Worm (Caenorhabditis elegans) whole organism, L4 larva: ENCODE data around the gene BE10.4.

ENCODE experiments used
- D1046.2 ChIP-seq: fragments of 200-800 bp; sonication (Bioruptor generic); IDR thresholded peaks from 2 replicates; pipeline ENCODE4 v1.3.6; 2022; ENCODE audit warnings: missing genetic modification characterization, missing compliant biosample characterization
- F10B5.3 ChIP-seq: sonication (generic microtip); optimal IDR thresholded peaks from 2 replicates; lab custom pipeline; 2016; ENCODE audit warnings: mild to moderate bottlenecking, missing genetic modification characterization, missing compliant biosample characterization
- F37D6.2 ChIP-seq: sonication (generic microtip); optimal IDR thresholded peaks from 2 replicates; lab custom pipeline; 2016; ENCODE audit warnings: mild to moderate bottlenecking, missing genetic modification characterization, missing compliant biosample characterization
- F49E8.2 ChIP-seq: sonication (generic microtip); optimal IDR thresholded peaks from 2 replicates; lab custom pipeline; 2016; ENCODE audit warnings: missing compliant biosample characterization, mild to moderate bottlenecking, missing genetic modification characterization, borderline replicate concordance
- R02D3.7 ChIP-seq: fragments of 150-350 bp; sonication (generic microtip); optimal IDR thresholded peaks from 3 replicates; lab custom pipeline; 2014; ENCODE audit warnings: missing biosample characterization, missing genetic modification characterization
- T20F7.1 ChIP-seq: fragments of 200-800 bp; sonication (Bioruptor generic); optimal IDR thresholded peaks from 2 replicates; lab custom pipeline; 2018; ENCODE audit warnings: mild to moderate bottlenecking, missing genetic modification characterization, missing compliant biosample characterization
- Y48G9A.11 ChIP-seq: fragments of 200-800 bp; sonication (Bioruptor generic); IDR thresholded peaks from 2 replicates; pipeline ENCODE4 v1.3.6; 2022; ENCODE audit warnings: missing genetic modification reagents, missing genetic modification characterization, missing compliant biosample characterization
- aly-2 ChIP-seq: sonication (generic microtip); optimal IDR thresholded peaks from 2 replicates; lab custom pipeline; 2018; ENCODE audit warnings: missing biosample characterization, missing genetic modification characterization
- arid-1 ChIP-seq: fragments of 200-800 bp; sonication (Bioruptor generic); conservative IDR thresholded peaks from 2 replicates; pipeline ENCODE4 v1.3.6; 2022; ENCODE audit warnings: missing genetic modification reagents, missing genetic modification characterization, missing compliant biosample characterization
- ceh-62 ChIP-seq: sonication (generic microtip); optimal IDR thresholded peaks from 2 replicates; lab custom pipeline; 2017; ENCODE audit warnings: missing biosample characterization, missing genetic modification characterization
- ctbp-1 ChIP-seq: fragments of 200-800 bp; sonication (Bioruptor generic); IDR thresholded peaks from 2 replicates; pipeline ENCODE4 v1.3.6; 2022; ENCODE audit warnings: missing genetic modification reagents, missing genetic modification characterization, missing compliant biosample characterization
- daf-16 ChIP-seq, 3 experiments: sonication (generic microtip); optimal IDR thresholded peaks; 2 replicates each; lab custom pipeline; 2016 to 2017; ENCODE audit warnings: missing genetic modification characterization in 3 of 3, missing genetic modification reagents in 3 of 3, mild to moderate bottlenecking in 2 of 3, missing compliant biosample characterization in 2 of 3, missing biosample characterization in 1 of 3, moderate library complexity in 1 of 3
- daf-8 ChIP-seq: fragments of 200-800 bp; sonication (Bioruptor generic); IDR thresholded peaks from 2 replicates; pipeline ENCODE4 v1.3.6; 2022; ENCODE audit warnings: missing genetic modification characterization, missing compliant biosample characterization
- dmd-8 ChIP-seq: fragments of 200-800 bp; sonication (Bioruptor generic); IDR thresholded peaks from 2 replicates; pipeline ENCODE4 v1.3.6; 2022; ENCODE audit warnings: missing genetic modification characterization, missing compliant biosample characterization
- dve-1 ChIP-seq: sonication (generic microtip); optimal IDR thresholded peaks from 2 replicates; lab custom pipeline; 2017; ENCODE audit warnings: antibody characterized with exemption, mild to moderate bottlenecking, missing genetic modification characterization, missing compliant biosample characterization; ENCODE audit not compliant: insufficient read depth
- egl-43 ChIP-seq: fragments of 200-800 bp; sonication (Bioruptor generic); IDR thresholded peaks from 2 replicates; pipeline ENCODE4 v1.3.6; 2022; ENCODE audit warnings: missing genetic modification reagents, missing genetic modification characterization, missing compliant biosample characterization
- hmg-1.1 ChIP-seq: fragments of 200-800 bp; sonication (Bioruptor generic); IDR thresholded peaks from 2 replicates; pipeline ENCODE4 v1.3.6; 2022; ENCODE audit warnings: missing genetic modification reagents, missing genetic modification characterization, missing compliant biosample characterization
- jun-1 ChIP-seq: fragments of 150-350 bp; optimal IDR thresholded peaks from 2 replicates; lab custom pipeline; 2014; ENCODE audit warnings: missing biosample characterization, missing genetic modification reagents, missing genetic modification characterization
- lin-1 ChIP-seq: fragments of 200-800 bp; sonication (Bioruptor generic); IDR thresholded peaks from 2 replicates; pipeline ENCODE4 v1.3.6; 2022; ENCODE audit warnings: missing genetic modification reagents, missing genetic modification characterization, missing compliant biosample characterization
- lin-15B ChIP-seq: fragments of 150-350 bp; sonication (generic microtip); optimal IDR thresholded peaks from 3 replicates; lab custom pipeline; 2014; ENCODE audit warnings: missing biosample characterization, missing genetic modification characterization
- lin-38 ChIP-seq: fragments of 200-800 bp; sonication (Bioruptor generic); IDR thresholded peaks from 2 replicates; pipeline ENCODE4 v1.3.6; 2022; ENCODE audit warnings: missing genetic modification reagents, missing genetic modification characterization, missing compliant biosample characterization
- lsy-2 ChIP-seq, 2 experiments: fragments of 150-350 bp in 1 of 2; sonication (generic microtip) in 1 of 2; optimal IDR thresholded peaks; 2 replicates each; lab custom pipeline; 2014 to 2017; ENCODE audit warnings: missing biosample characterization in 2 of 2, missing genetic modification characterization in 2 of 2
- mdl-1 ChIP-seq, 2 experiments: fragments of 150-350 bp in 1 of 2; sonication (generic microtip) in 1 of 2; optimal IDR thresholded peaks; 2 replicates each; lab custom pipeline; 2014 to 2017; ENCODE audit warnings: missing biosample characterization in 2 of 2, missing genetic modification characterization in 2 of 2
- mep-1 ChIP-seq: fragments of 150-350 bp; sonication (generic microtip); optimal IDR thresholded peaks from 3 replicates; lab custom pipeline; 2014; ENCODE audit warnings: missing biosample characterization, missing genetic modification characterization
- mes-2 ChIP-seq: sonication (generic microtip); optimal IDR thresholded peaks from 2 replicates; lab custom pipeline; 2016; ENCODE audit warnings: missing genotype, mild to moderate bottlenecking, missing genetic modification characterization, missing compliant biosample characterization; ENCODE audit not compliant: poor library complexity, severe bottlenecking
- mxl-3 ChIP-seq: fragments of 200-800 bp; sonication (Bioruptor generic); optimal IDR thresholded peaks from 2 replicates; lab custom pipeline; 2018; ENCODE audit warnings: mild to moderate bottlenecking, missing genetic modification characterization, missing compliant biosample characterization
- nhr-10 ChIP-seq: fragments of 150-350 bp; optimal IDR thresholded peaks from 2 replicates; lab custom pipeline; 2014; ENCODE audit warnings: missing biosample characterization, missing genetic modification characterization
- nhr-11 ChIP-seq: fragments of 150-350 bp; optimal IDR thresholded peaks from 2 replicates; lab custom pipeline; 2014; ENCODE audit warnings: missing biosample characterization, missing genetic modification characterization
- nhr-111 ChIP-seq: fragments of 200-800 bp; sonication (Bioruptor generic); optimal IDR thresholded peaks from 2 replicates; lab custom pipeline; 2018; ENCODE audit warnings: mild to moderate bottlenecking, missing genetic modification characterization, missing compliant biosample characterization
- nhr-28 ChIP-seq: fragments of 150-350 bp; optimal IDR thresholded peaks from 2 replicates; lab custom pipeline; 2014; ENCODE audit warnings: missing biosample characterization, missing genetic modification characterization
- nhr-76 ChIP-seq: fragments of 150-350 bp; optimal IDR thresholded peaks from 2 replicates; lab custom pipeline; 2014; ENCODE audit warnings: missing biosample characterization, missing genetic modification characterization
- nhr-77 ChIP-seq: fragments of 150-350 bp; optimal IDR thresholded peaks from 2 replicates; lab custom pipeline; 2014; ENCODE audit warnings: missing biosample characterization, missing genetic modification characterization
- pqm-1 ChIP-seq: sonication (generic microtip); optimal IDR thresholded peaks from 2 replicates; lab custom pipeline; 2017; ENCODE audit warnings: missing biosample characterization, missing genetic modification characterization
- set-16 ChIP-seq: fragments of 200-800 bp; sonication (Bioruptor generic); IDR thresholded peaks from 2 replicates; pipeline ENCODE4 v1.3.6; 2022; ENCODE audit warnings: missing genetic modification reagents, missing genetic modification characterization, missing compliant biosample characterization
- spr-3 ChIP-seq: fragments of 200-800 bp; sonication (Bioruptor generic); optimal IDR thresholded peaks from 2 replicates; lab custom pipeline; 2018; ENCODE audit warnings: mild to moderate bottlenecking, missing genetic modification characterization, missing compliant biosample characterization
- tag-97 ChIP-seq: fragments of 200-800 bp; sonication (Bioruptor generic); IDR thresholded peaks from 2 replicates; pipeline ENCODE4 v1.3.6; 2022; ENCODE audit warnings: missing genetic modification characterization, missing compliant biosample characterization
- zip-2 ChIP-seq: fragments of 150-350 bp; optimal IDR thresholded peaks from 2 replicates; lab custom pipeline; 2014; ENCODE audit warnings: missing biosample characterization, missing genetic modification characterization

BE10.4 gene

ce11 chrIII:12807726-12808125 lies 5.6 kb upstream of the BE10.4 start, which contains the start of gene BE10.3:
TSS of gene BE10.3 (plus strand) at chrIII:12808026.
- TF ChIP-seq nhr-11 (tag; lab: Kevin White, UChicago) (no peak), jun-1 (tag; lab: Kevin White, UChicago) (no peak), dmd-8 (GFP tag; lab: Robert Waterston, UW) (no peak), lsy-2 (tag; optimal IDR thresholded peaks at IDR 0.05; lab: Kevin White, UChicago) (no peak), lin-15B (tag; lab: Kevin White, UChicago) (no peak), nhr-76 (no peak), nhr-28 (tag; lab: Kevin White, UChicago) (no peak), mep-1 (tag; lab: Kevin White, UChicago) (no peak), F37D6.2 (no peak), T20F7.1 (no peak), arid-1 (GFP tag; lab: Robert Waterston, UW) (no peak), nhr-111 (no peak), D1046.2 (GFP tag; lab: Robert Waterston, UW) (no peak), R02D3.7 (tag; lab: Kevin White, UChicago) (no peak), hmg-1.1 (no peak), pqm-1 (tag; lab: Kevin White, UChicago) (no peak), F49E8.2 (tag; lab: Kevin White, UChicago) (no peak), spr-3 (no peak), ctbp-1 (GFP tag; lab: Robert Waterston, UW) (no peak), mxl-3 (GFP tag; lab: Kevin White, UChicago) (no peak)

- TF ChIP-seq nhr-77 (tag; lab: Kevin White, UChicago): no peak
- TF ChIP-seq daf-16 (GFP tag; optimal IDR thresholded peaks at IDR 0.05; lab: Kevin White, UChicago): no peak
- TF ChIP-seq daf-16 (tag; optimal IDR thresholded peaks at IDR 0.05; lab: Kevin White, UChicago): peak; percentile 37
- no peak for TF ChIP-seq ceh-62 (tag; lab: Kevin White, UChicago)
- peak; percentile 71 for TF ChIP-seq R02D3.7 (tag; lab: Kevin White, UChicago)
- TF ChIP-seq nhr-10: no peak
- peak; percentile 2 for TF ChIP-seq mes-2 (tag; lab: Kevin White, UChicago)
- TF ChIP-seq dve-1: no peak
- no peak for TF ChIP-seq F10B5.3 (tag; lab: Kevin White, UChicago)
- TF ChIP-seq tag-97 (GFP tag; lab: Robert Waterston, UW): no peak
- 0 out of 2 replicates have a peak, but pooled peaks have one; percentile 10 for TF ChIP-seq lin-38 (GFP tag; lab: Robert Waterston, UW)
- TF ChIP-seq Y48G9A.11 (GFP tag; lab: Robert Waterston, UW): peak; percentile 94
- no peak for TF ChIP-seq egl-43 (GFP tag; lab: Robert Waterston, UW)
- TF ChIP-seq T20F7.1: peak; percentile 93
- no peak for TF ChIP-seq zip-2 (tag; lab: Kevin White, UChicago)
- TF ChIP-seq daf-8 (GFP tag; lab: Robert Waterston, UW): no peak
- no peak for TF ChIP-seq mep-1 (tag; lab: Kevin White, UChicago)
- TF ChIP-seq lsy-2 (tag; optimal IDR thresholded peaks at IDR 0.05; lab: Kevin White, UChicago): peak in 1 of 2 experiments; percentile 31
Measured at ce11 chrIII:12818050-12818738, 4.9 kb downstream of the BE10.4 start, which contains the start of gene arx-5. TSS of gene arx-5 (minus strand) at chrIII:12818100.

ce11 chrIII:12819148-12819547 lies 5.9 kb downstream of the BE10.4 start:
- TF ChIP-seq set-16 (GFP tag; lab: Robert Waterston, UW) (no peak), lin-38 (GFP tag; lab: Robert Waterston, UW) (peak; percentile 38), ceh-62 (tag; lab: Kevin White, UChicago) (no peak), nhr-111 (no peak)

DNA sequence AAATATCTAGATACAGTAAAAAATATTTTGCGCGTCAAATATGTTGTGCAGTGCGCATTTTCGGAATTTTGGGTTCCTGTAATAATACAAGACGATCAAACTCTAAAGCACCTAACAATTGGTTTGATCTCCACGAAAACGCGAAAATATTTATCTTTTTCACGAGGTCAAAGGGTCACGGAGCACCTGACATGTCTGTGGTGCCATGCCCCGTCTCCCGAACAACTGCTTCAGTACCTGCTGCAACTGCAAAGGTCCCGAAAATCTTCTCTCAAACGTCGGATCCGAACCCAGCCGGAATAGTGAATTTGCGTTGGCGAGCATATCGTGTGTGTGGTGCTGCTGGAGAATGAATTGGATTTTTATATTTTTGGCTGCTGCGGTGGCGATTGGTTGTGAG lies 6.6 kb downstream of the BE10.4 start, which contains the start of the genes Y37D8A.2 and Y37D8A.25:
TSS of gene Y37D8A.2 (plus strand) at position 285 of the 400 bp plus-strand sequence.
TSS of gene Y37D8A.25 (minus strand) at position 345 of the 400 bp plus-strand sequence.
- no peak for TF ChIP-seq mdl-1 (tag; optimal IDR thresholded peaks at IDR 0.05; lab: Kevin White, UChicago)
- TF ChIP-seq F37D6.2: no peak
- no peak for TF ChIP-seq lin-1 (GFP tag; lab: Robert Waterston, UW)
- TF ChIP-seq D1046.2 (GFP tag; lab: Robert Waterston, UW): no peak
- no peak for TF ChIP-seq aly-2 (tag; lab: Kevin White, UChicago)
